Fruit fly (Drosophila melanogaster): ENCODE measurements around the gene Tet.

Tet gene

DNA sequence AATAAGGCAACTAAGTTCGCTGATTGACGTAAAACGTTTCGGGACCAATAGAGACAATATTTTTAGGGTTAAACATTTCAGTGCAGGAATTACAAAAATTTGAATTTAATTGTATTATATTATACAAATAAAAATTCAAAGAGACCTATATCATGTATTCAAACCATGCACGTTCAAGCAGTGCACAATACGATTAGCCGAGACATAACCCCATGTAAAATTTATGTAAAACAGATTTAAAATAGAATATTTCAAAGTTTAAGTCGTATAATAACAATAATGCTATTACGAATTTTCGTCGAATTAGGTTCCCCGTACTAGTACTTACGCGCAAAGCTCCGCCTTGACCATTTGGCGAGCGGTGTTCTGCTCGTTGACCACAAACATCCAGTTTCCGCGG, 6.6 kb upstream of the Tet start:
- no peak for TF ChIP-seq CG14711 (tag; optimal IDR thresholded peaks at IDR 0.05)
- TF ChIP-seq CG7101 (tag; optimal IDR thresholded peaks at IDR 0.05), result no peak
- no peak for TF ChIP-seq toe (GFP tag; optimal IDR thresholded peaks at IDR 0.05)
- TF ChIP-seq ovo (GFP tag; optimal IDR thresholded peaks at IDR 0.05), result no peak
- no peak for TF ChIP-seq Mnt (GFP tag; optimal IDR thresholded peaks at IDR 0.05)
- no peak for TF ChIP-seq cic (GFP tag; optimal IDR thresholded peaks at IDR 0.05)
- no peak for TF ChIP-seq kay (GFP tag; ENCODE audit: borderline replicate concordance)
- TF ChIP-seq cnc (optimal IDR thresholded peaks at IDR 0.05), result no peak
- no peak for TF ChIP-seq pad (GFP tag; optimal IDR thresholded peaks at IDR 0.05)
- no peak for TF ChIP-seq CG33017 (tag; optimal IDR thresholded peaks at IDR 0.05)
- TF ChIP-seq CG7045 (GFP tag; optimal IDR thresholded peaks at IDR 0.05), result no peak
- no peak for TF ChIP-seq CG1620 (GFP tag; optimal IDR thresholded peaks at IDR 0.05)
- TF ChIP-seq Hr96 (GFP tag; optimal IDR thresholded peaks at IDR 0.05), result no peak

DNA sequence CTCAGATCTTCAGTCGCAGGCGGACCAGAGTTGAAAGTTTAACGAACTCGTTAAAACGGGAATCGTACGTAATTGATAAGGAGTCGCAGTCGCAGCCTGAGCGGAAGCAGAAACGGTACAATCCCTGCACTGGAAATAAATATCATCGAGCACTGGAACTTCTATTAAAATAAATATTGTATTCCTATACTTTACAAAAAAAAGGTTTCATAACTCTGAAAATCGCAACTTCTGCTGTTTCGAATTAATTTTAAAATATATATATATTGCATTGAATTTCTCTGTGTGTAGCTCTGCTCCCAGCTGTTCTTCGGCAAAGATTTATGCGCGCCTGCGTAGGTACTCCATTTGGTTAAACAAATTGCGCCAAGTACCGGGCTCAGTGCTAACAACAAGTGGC, 5.4 kb upstream of the Tet start:
- no peak for TF ChIP-seq ovo (GFP tag; optimal IDR thresholded peaks at IDR 0.05)

DNA sequence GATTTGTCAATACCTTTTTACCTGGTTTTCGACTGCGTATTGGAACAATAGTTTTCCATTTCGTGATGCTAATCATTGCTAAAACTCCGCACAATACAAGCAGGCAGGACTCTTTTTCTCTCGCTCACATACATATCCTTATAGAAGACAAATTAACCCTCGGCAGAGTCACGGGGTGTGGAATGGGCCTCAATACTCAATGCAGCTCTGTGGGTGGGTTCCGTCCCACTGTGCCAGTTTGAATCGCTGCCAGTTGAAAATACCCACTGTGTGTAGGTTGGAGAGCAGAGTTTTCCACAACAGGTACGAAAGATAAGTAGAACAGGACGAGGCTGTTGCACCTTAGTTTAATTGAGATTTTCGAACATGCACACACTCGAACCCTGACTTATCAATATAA, 3.4 kb upstream of the Tet start:
- TF ChIP-seq ovo (GFP tag; optimal IDR thresholded peaks at IDR 0.05), result no peak
- no peak for TF ChIP-seq Clk (GFP tag; optimal IDR thresholded peaks at IDR 0.05)
- TF ChIP-seq CG7101 (tag; optimal IDR thresholded peaks at IDR 0.05), result no peak
- TF ChIP-seq tj (GFP tag; optimal IDR thresholded peaks at IDR 0.05), result no peak
- no peak for TF ChIP-seq Mnt (GFP tag; optimal IDR thresholded peaks at IDR 0.05)
- TF ChIP-seq pad (GFP tag; optimal IDR thresholded peaks at IDR 0.05), result no peak
- no peak for TF ChIP-seq bab1 (GFP tag; optimal IDR thresholded peaks at IDR 0.05)
- TF ChIP-seq CG7045 (GFP tag; optimal IDR thresholded peaks at IDR 0.05), result no peak
- no peak for TF ChIP-seq cnc (optimal IDR thresholded peaks at IDR 0.05)
- no peak for TF ChIP-seq CG33017 (tag; optimal IDR thresholded peaks at IDR 0.05)
- no peak for TF ChIP-seq Hr96 (GFP tag; optimal IDR thresholded peaks at IDR 0.05)
- no peak for TF ChIP-seq CG5204 (GFP tag; optimal IDR thresholded peaks at IDR 0.05)
- TF ChIP-seq CG11617 (GFP tag; optimal IDR thresholded peaks at IDR 0.05), result no peak
- TF ChIP-seq kay (GFP tag; ENCODE audit: borderline replicate concordance), result no peak
- no peak for TF ChIP-seq cic (GFP tag; optimal IDR thresholded peaks at IDR 0.05)
- no peak for TF ChIP-seq CG1620 (GFP tag; optimal IDR thresholded peaks at IDR 0.05)
- no peak for TF ChIP-seq toe (GFP tag; optimal IDR thresholded peaks at IDR 0.05)
- no peak for TF ChIP-seq Crg-1 (GFP tag; optimal IDR thresholded peaks at IDR 0.05)

DNA sequence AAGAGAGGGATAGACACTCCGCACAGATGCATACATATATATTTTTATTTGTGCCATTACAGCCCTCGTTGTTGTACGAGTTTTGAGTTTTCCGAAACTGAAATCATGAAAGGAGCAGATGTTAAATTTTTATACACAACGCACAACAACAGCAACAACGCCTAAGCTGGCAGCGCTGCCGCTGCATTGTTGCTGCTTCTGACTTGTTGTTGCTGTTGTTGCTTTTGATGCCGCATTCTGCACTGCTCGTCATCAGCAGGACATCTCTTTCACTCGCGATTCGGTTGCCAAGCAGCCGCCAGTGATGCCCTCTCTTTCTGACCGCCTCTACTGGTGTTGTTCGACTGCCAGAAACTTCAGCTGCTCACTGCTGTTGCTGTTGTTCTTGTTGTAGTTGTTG, 2.6 kb upstream of the Tet start:
- TF ChIP-seq pad (GFP tag; optimal IDR thresholded peaks at IDR 0.05) (no peak), kay (GFP tag; ENCODE audit: borderline replicate concordance) (no peak), CG33017 (tag; optimal IDR thresholded peaks at IDR 0.05) (no peak), CG12768 (GFP tag; optimal IDR thresholded peaks at IDR 0.05) (no peak), tj (GFP tag; optimal IDR thresholded peaks at IDR 0.05) (no peak), toe (GFP tag; optimal IDR thresholded peaks at IDR 0.05) (no peak), CG7045 (GFP tag; optimal IDR thresholded peaks at IDR 0.05) (no peak), CG5204 (GFP tag; optimal IDR thresholded peaks at IDR 0.05) (no peak), cnc (optimal IDR thresholded peaks at IDR 0.05) (no peak), CG14711 (tag; optimal IDR thresholded peaks at IDR 0.05) (no peak), Hr96 (GFP tag; optimal IDR thresholded peaks at IDR 0.05) (no peak), Mnt (GFP tag; optimal IDR thresholded peaks at IDR 0.05) (no peak)

DNA sequence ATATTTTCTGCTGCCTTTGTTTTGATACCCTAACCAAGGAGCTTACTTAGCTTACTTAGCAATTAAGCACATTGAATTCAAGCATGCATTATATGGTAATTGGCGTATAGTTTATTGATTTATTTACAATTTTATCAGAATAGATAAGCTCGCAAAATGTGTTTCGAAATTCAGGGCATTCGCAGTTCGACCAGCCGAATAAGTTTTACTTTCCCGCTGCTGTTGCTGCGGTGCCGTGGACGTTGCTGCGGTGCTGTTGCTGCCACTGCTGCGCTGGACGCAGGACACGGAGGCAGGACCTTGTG, 821 bp upstream of the Tet start:
- no peak for TF ChIP-seq Clk (GFP tag; optimal IDR thresholded peaks at IDR 0.05)
- TF ChIP-seq Hr96 (GFP tag; optimal IDR thresholded peaks at IDR 0.05), result no peak
- no peak for TF ChIP-seq CG1620 (GFP tag; optimal IDR thresholded peaks at IDR 0.05)
- peak; percentile 41 for TF ChIP-seq CG7045 (GFP tag; optimal IDR thresholded peaks at IDR 0.05)
- TF ChIP-seq CG12768 (GFP tag; optimal IDR thresholded peaks at IDR 0.05), result peak; percentile 40

DNA sequence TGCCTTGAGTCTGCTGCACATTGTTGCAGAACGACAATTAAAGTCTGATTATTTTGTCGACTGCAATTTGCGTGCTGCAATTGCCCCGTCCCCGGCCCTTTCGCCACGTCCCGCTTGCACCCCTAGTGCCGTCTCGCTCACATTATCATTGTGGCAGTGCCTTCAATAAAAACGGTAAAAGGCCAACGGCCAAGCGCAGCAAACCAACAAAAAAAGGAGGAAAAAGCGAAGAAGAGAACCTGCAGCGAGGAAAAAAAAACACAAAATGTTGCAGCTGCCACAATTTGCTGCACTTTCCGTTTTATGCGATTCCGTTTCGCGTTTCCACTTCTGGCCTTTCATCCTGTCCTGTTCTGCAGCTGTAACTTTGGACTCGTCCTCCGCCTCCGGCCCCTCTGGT, 4.9 kb downstream of the Tet start:
- TF ChIP-seq CG11617 (GFP tag; optimal IDR thresholded peaks at IDR 0.05) (no peak), CG7101 (tag; optimal IDR thresholded peaks at IDR 0.05) (no peak), kay (GFP tag; ENCODE audit: borderline replicate concordance) (no peak), CG14711 (tag; optimal IDR thresholded peaks at IDR 0.05) (no peak)

DNA sequence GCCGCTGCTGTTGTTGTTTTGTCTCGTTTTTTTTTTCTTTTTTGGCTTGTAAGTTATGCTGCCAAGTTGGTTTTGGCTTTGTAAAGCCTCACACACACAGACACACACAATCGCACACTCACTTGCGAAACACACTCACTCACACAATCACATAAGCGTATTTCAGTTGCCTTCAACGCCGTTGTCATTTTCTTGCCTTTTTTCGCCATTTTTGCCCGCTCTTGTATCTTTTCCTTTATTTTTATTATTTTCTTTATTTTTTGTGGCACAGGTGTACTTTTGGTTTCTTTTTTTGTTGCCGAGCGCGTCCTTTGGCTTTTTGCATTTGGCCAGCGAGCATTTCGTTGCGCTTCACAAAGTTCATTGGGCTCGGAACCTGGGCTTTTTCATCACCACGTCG, 5.9 kb downstream of the Tet start:
- no peak for TF ChIP-seq toe (GFP tag; optimal IDR thresholded peaks at IDR 0.05)
- no peak for TF ChIP-seq CG5204 (GFP tag; optimal IDR thresholded peaks at IDR 0.05)
- peak; percentile 68 for TF ChIP-seq kay (GFP tag; ENCODE audit: borderline replicate concordance)
- no peak for TF ChIP-seq cnc (optimal IDR thresholded peaks at IDR 0.05)
- no peak for TF ChIP-seq ovo (GFP tag; optimal IDR thresholded peaks at IDR 0.05)
- no peak for TF ChIP-seq CG7101 (tag; optimal IDR thresholded peaks at IDR 0.05)
- TF ChIP-seq Mnt (GFP tag; optimal IDR thresholded peaks at IDR 0.05), result no peak
- no peak for TF ChIP-seq tj (GFP tag; optimal IDR thresholded peaks at IDR 0.05)

DNA sequence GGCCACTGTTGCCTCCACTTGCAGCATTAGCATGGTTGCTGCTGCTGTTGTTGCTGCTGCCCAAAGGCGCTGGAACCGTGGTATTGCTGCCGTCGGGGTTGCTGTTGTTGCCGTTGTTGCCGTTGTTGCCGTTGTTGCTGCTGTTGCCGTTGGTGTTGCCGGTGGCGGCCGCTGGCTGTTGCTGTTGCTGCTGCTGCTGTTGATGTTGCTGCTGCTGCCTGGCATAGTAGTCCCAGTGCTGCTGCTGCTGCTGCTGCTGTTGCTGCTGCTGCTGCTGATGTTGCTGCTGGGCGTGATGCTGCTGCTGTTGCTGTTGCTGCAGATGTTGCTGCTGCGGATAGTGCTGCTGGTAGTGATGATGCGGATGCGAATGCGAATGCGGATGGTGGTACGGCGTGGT, 7.8 kb downstream of the Tet start:
- TF ChIP-seq toe (GFP tag; optimal IDR thresholded peaks at IDR 0.05) (no peak), Mnt (GFP tag; optimal IDR thresholded peaks at IDR 0.05) (no peak), CG1620 (GFP tag; optimal IDR thresholded peaks at IDR 0.05) (no peak), ovo (GFP tag; optimal IDR thresholded peaks at IDR 0.05) (no peak), CG14711 (tag; optimal IDR thresholded peaks at IDR 0.05) (no peak), Clk (GFP tag; optimal IDR thresholded peaks at IDR 0.05) (no peak), Crg-1 (GFP tag; optimal IDR thresholded peaks at IDR 0.05) (no peak), CG7045 (GFP tag; optimal IDR thresholded peaks at IDR 0.05) (no peak), pad (GFP tag; optimal IDR thresholded peaks at IDR 0.05) (no peak), CG11617 (GFP tag; optimal IDR thresholded peaks at IDR 0.05) (no peak), Hr96 (GFP tag; optimal IDR thresholded peaks at IDR 0.05) (no peak), CG33017 (tag; optimal IDR thresholded peaks at IDR 0.05) (no peak), CG7101 (tag; optimal IDR thresholded peaks at IDR 0.05) (no peak), CG5204 (GFP tag; optimal IDR thresholded peaks at IDR 0.05) (no peak)

Measured in whole organism, adult.